Fruit fly (Drosophila melanogaster): ENCODE results near the gene side-VII.

side-VII gene

DNA sequence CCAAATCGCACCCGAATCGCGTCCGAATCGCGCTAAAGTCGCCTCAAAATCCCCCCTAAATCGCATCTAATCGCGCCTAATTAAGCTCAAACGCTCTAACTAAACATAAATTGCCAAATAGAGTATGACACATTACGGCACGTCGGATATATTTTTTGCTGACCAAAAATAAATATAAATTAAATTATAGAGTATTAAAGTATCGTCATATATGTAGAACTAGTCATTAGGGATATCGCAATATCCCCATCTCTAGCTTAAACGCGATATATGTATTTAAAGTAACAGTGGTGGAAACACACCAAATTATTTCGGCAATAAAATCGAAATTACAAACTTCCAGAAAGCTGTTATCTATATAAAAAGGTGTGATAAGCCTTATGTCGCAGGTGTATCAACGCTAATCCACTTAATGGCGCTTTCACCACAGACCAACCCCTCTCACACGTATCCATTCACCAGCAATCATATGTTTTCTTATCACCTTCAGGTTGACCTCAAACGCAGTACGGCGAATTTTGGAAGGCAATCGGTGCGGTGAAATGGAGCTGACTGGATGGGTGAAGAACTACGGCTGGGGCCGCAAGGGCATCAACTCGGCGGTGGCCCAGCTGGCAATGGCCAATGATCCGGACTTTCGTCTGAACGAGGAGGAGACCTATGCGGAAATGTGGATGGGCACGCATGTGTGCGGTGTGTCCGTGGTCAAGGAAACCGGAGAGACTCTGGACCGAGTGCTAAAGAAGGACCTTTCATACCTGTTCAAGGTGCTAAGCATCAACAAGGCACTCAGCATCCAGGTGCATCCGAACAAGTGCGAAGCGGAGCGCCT lies 19.8 kb upstream of the side-VII start, which contains the start of gene Mpi (continued):
- TF ChIP-seq CG2116 (GFP tag; optimal IDR thresholded peaks at IDR 0.05) (peak; percentile 66), CG34224 (GFP tag; IDR thresholded peaks at IDR 0.05; ENCODE audit: partially characterized antibody) (peak; percentile 42; the same call in 1 of the 3 replicates), nmo (GFP tag; optimal IDR thresholded peaks at IDR 0.05) (peak; percentile 49), MBD-R2 (GFP tag; IDR thresholded peaks at IDR 0.05) (peak; percentile 73), CG4424 (GFP tag; optimal IDR thresholded peaks at IDR 0.05) (peak; percentile 27), zfh1 (GFP tag; IDR thresholded peaks at IDR 0.05) (peak; percentile 43; the same call in 1 of the 3 replicates), CG13287 (GFP tag; IDR thresholded peaks at IDR 0.05; ENCODE audit: partially characterized antibody) (peak; percentile 69), ase (GFP tag; IDR thresholded peaks at IDR 0.05) (no peak), Opbp (GFP tag; IDR thresholded peaks at IDR 0.05; ENCODE audit: partially characterized antibody) (no peak), D19B (GFP tag; optimal IDR thresholded peaks at IDR 0.05) (no peak), MESR4 (GFP tag; optimal IDR thresholded peaks at IDR 0.05) (peak; percentile 83), CG12659 (GFP tag; optimal IDR thresholded peaks at IDR 0.05) (peak; percentile 62), ERR (GFP tag; optimal IDR thresholded peaks at IDR 0.05) (peak; percentile 97), CG7357 (GFP tag; IDR thresholded peaks at IDR 0.05) (peak; percentile 89), Kr (GFP tag; optimal IDR thresholded peaks at IDR 0.05) (no peak), ind (GFP tag; optimal IDR thresholded peaks at IDR 0.05) (peak; percentile 7), Nf-YA (GFP tag; IDR thresholded peaks at IDR 0.05) (no peak), CG14710 (tag; optimal IDR thresholded peaks at IDR 0.05) (peak; percentile 40), Pdp1 (GFP tag; optimal IDR thresholded peaks at IDR 0.05) (peak in 1 of 2 experiments; percentile 33), Doc3 (GFP tag; IDR thresholded peaks at IDR 0.05; ENCODE audit: partially characterized antibody) (peak; percentile 53; the same call in 2 of the 3 replicates), Hsf (GFP tag; optimal IDR thresholded peaks at IDR 0.05) (peak; percentile 13), CG6272 (GFP tag; IDR thresholded peaks at IDR 0.05) (no peak), z (GFP tag; IDR thresholded peaks at IDR 0.05) (no peak), bigmax (GFP tag; optimal IDR thresholded peaks at IDR 0.05) (peak; percentile 20), CG10366 (GFP tag; IDR thresholded peaks at IDR 0.05) (peak; percentile 13; the same call in 1 of the 2 replicates), CG1233 (GFP tag; optimal IDR thresholded peaks at IDR 0.05) (peak; percentile 18), CG31365 (tag; optimal IDR thresholded peaks at IDR 0.05) (no peak), lilli (GFP tag; optimal IDR thresholded peaks at IDR 0.05) (peak; percentile 37), CG14965 (GFP tag; optimal IDR thresholded peaks at IDR 0.05; ENCODE audit: borderline replicate concordance) (no peak), dysf (GFP tag; IDR thresholded peaks at IDR 0.05) (peak; percentile 17; the same call in 1 of the 3 replicates), ham (GFP tag; IDR thresholded peaks at IDR 0.05) (no peak), CG34422 (GFP tag; IDR thresholded peaks at IDR 0.05) (0 out of 3 replicates have a peak, but pooled peaks have one; percentile 30), CG18011 (GFP tag; optimal IDR thresholded peaks at IDR 0.05) (no peak), lola (GFP tag; optimal IDR thresholded peaks at IDR 0.05) (peak in 1 of 3 experiments; percentile 44), CG3838 (GFP tag; optimal IDR thresholded peaks at IDR 0.05) (no peak), NC2β (GFP tag; optimal IDR thresholded peaks at IDR 0.05) (no peak), CG4820 (GFP tag; optimal IDR thresholded peaks at IDR 0.05) (peak; percentile 7), CG6689 (GFP tag; IDR thresholded peaks at IDR 0.05) (no peak), prd (optimal IDR thresholded peaks at IDR 0.05) (no peak), prd (GFP tag; IDR thresholded peaks at IDR 0.05) (0 out of 3 replicates have a peak, but pooled peaks have one; percentile 15), Hr51 (GFP tag; optimal IDR thresholded peaks at IDR 0.05) (no peak), Ets97D (GFP tag; optimal IDR thresholded peaks at IDR 0.05) (no peak), CG9437 (GFP tag; optimal IDR thresholded peaks at IDR 0.05) (no peak), D (optimal IDR thresholded peaks at IDR 0.05) (peak; percentile 21), D (GFP tag; optimal IDR thresholded peaks at IDR 0.05) (no peak), ttk (GFP tag; IDR thresholded peaks at IDR 0.05) (no peak), CG30403 (GFP tag; optimal IDR thresholded peaks at IDR 0.05) (peak; percentile 18), Myb (GFP tag; optimal IDR thresholded peaks at IDR 0.05) (no peak), Lim3 (GFP tag; IDR thresholded peaks at IDR 0.05) (no peak)

Data from whole organism, embryonic.